Worm (Caenorhabditis elegans): Measurements from ENCODE around the gene C49C3.15.

ce11 chrIV:17338920-17339510 lies 5.0 kb downstream of the C49C3.15 start, which contains the start of gene C49C3.10:
- TF ChIP-seq him-1 (tag; optimal IDR thresholded peaks at IDR 0.05), result no peak
- TF ChIP-seq W03F9.2 (tag; optimal IDR thresholded peaks at IDR 0.05), result no peak
- no peak for TF ChIP-seq dao-5 (tag; optimal IDR thresholded peaks at IDR 0.05)
